Worm (Caenorhabditis elegans) whole organism, mixed stage, embryonic: ENCODE measurements around the gene fbxa-209.

ENCODE experiments used
- blmp-1 ChIP-seq: fragments of 150-350 bp; optimal IDR thresholded peaks from 2 replicates; lab custom pipeline; 2014; ENCODE audit warnings: missing biosample characterization, missing genetic modification characterization
- ceh-83 ChIP-seq: fragments of 200-800 bp; sonication (Bioruptor generic); optimal IDR thresholded peaks from 2 replicates; lab custom pipeline; 2018; ENCODE audit warnings: mild to moderate bottlenecking, missing genetic modification characterization, missing compliant biosample characterization
- elt-1 ChIP-seq: sonication (generic microtip); optimal IDR thresholded peaks from 2 replicates; lab custom pipeline; 2017; ENCODE audit warnings: missing genetic modification characterization, mild to moderate bottlenecking, missing compliant biosample characterization, antibody characterized with exemption, moderate library complexity, borderline replicate concordance; ENCODE audit not compliant: insufficient read depth
- elt-3 ChIP-seq: fragments of 150-350 bp; optimal IDR thresholded peaks from 2 replicates; lab custom pipeline; 2014; ENCODE audit warnings: missing biosample characterization, missing genetic modification characterization
- lsy-2 ChIP-seq: fragments of 150-350 bp; optimal IDR thresholded peaks from 2 replicates; lab custom pipeline; 2014; ENCODE audit warnings: missing biosample characterization, missing genetic modification characterization
- mep-1 ChIP-seq: fragments of 150-350 bp; optimal IDR thresholded peaks from 2 replicates; lab custom pipeline; 2017; ENCODE audit warnings: missing biosample characterization, missing genetic modification reagents, missing genetic modification characterization, inconsistent platforms
- nhr-12 ChIP-seq: fragments of 150-350 bp; optimal IDR thresholded peaks from 2 replicates; lab custom pipeline; 2014; ENCODE audit warnings: missing biosample characterization, missing genetic modification characterization
- nhr-237 ChIP-seq: fragments of 150-350 bp; optimal IDR thresholded peaks from 2 replicates; lab custom pipeline; 2014; ENCODE audit warnings: missing biosample characterization, missing genetic modification characterization
- nhr-76 ChIP-seq: sonication (generic microtip); optimal IDR thresholded peaks from 2 replicates; lab custom pipeline; 2017; ENCODE audit warnings: missing biosample characterization, missing genetic modification characterization
- tbx-8 ChIP-seq: fragments of 200-800 bp; sonication (Bioruptor generic); optimal IDR thresholded peaks from 2 replicates; lab custom pipeline; 2018; ENCODE audit warnings: mild to moderate bottlenecking, missing genetic modification characterization, moderate library complexity, missing compliant biosample characterization
- unc-120 ChIP-seq: sonication (generic microtip); optimal IDR thresholded peaks from 2 replicates; lab custom pipeline; 2017; ENCODE audit warnings: missing genetic modification characterization, missing compliant biosample characterization; ENCODE audit not compliant: poor library complexity, severe bottlenecking
- unc-39 ChIP-seq: fragments of 150-350 bp; optimal IDR thresholded peaks from 2 replicates; lab custom pipeline; 2014; ENCODE audit warnings: missing biosample characterization, missing genetic modification characterization
- unc-62 ChIP-seq: fragments of 150-350 bp; optimal IDR thresholded peaks from 2 replicates; lab custom pipeline; 2014; ENCODE audit warnings: missing biosample characterization, missing genetic modification reagents, missing genetic modification characterization
- ztf-11 ChIP-seq: fragments of 150-350 bp; optimal IDR thresholded peaks from 2 replicates; lab custom pipeline; 2014; ENCODE audit warnings: missing biosample characterization, missing genetic modification characterization

ce11 chrV:15434647-15435046 is 7.8 kb upstream of the fbxa-209 start:
- TF ChIP-seq ztf-11 (no peak), tbx-8 (GFP tag; lab: Kevin White, UChicago) (no peak), unc-62 (no peak), nhr-237 (tag; lab: Kevin White, UChicago) (no peak), nhr-76 (tag; lab: Kevin White, UChicago) (no peak), nhr-12 (tag; lab: Kevin White, UChicago) (no peak), mep-1 (tag; lab: Kevin White, UChicago) (no peak), elt-1 (tag; lab: Kevin White, UChicago) (no peak), elt-3 (no peak), blmp-1 (tag; lab: Kevin White, UChicago) (no peak), ceh-83 (no peak), lsy-2 (tag; lab: Kevin White, UChicago) (no peak), unc-39 (tag; lab: Kevin White, UChicago) (no peak), unc-120 (no peak)
